Worm (Caenorhabditis elegans): ENCODE measurements around the gene dnc-2.
A peak's percentile ranks its signal among the peaks of the same experiment; 100 is the strongest.

The dnc-2 gene

ce11 chrIII:5953041-5953912 lies 27.7 kb upstream of the dnc-2 start (continued):
- TF ChIP-seq F39B2.1 (GFP tag; IDR thresholded peaks at IDR 0.05): no peak
- peak; percentile 88 for TF ChIP-seq hrde-1 (tag; optimal IDR thresholded peaks at IDR 0.05; ENCODE audit: borderline replicate concordance)
- TF ChIP-seq rec-8 (tag; optimal IDR thresholded peaks at IDR 0.05): peak; percentile 7 to 29
- peak; percentile 33 for TF ChIP-seq lin-54 (GFP tag; optimal IDR thresholded peaks at IDR 0.05)
- no peak for TF ChIP-seq mel-28 (tag; optimal IDR thresholded peaks at IDR 0.05; ENCODE audit: borderline replicate concordance)
- TF ChIP-seq snpc-4 (GFP tag; optimal IDR thresholded peaks at IDR 0.05): peak; percentile 36
- TF ChIP-seq snpc-4 (tag; optimal IDR thresholded peaks at IDR 0.05): no peak
- no peak for TF ChIP-seq sptf-2 (GFP tag; optimal IDR thresholded peaks at IDR 0.05)
- peak; percentile 2 for TF ChIP-seq madf-10 (tag; optimal IDR thresholded peaks at IDR 0.05)
- TF ChIP-seq ceh-79 (tag; optimal IDR thresholded peaks at IDR 0.05): no peak
- TF ChIP-seq K11D2.4 (GFP tag; IDR thresholded peaks at IDR 0.05): 0 out of 2 replicates have a peak, but pooled peaks have one; percentile 22
- peak; percentile 63 for TF ChIP-seq Y53G8AR.9 (GFP tag; conservative IDR thresholded peaks at IDR 0.05)
- TF ChIP-seq lin-26 (GFP tag; IDR thresholded peaks at IDR 0.05): peak; percentile 38; the same call in 1 of the 2 replicates

- TF ChIP-seq zim-3 (tag; optimal IDR thresholded peaks at IDR 0.05) (no peak), ceh-27 (GFP tag; optimal IDR thresholded peaks at IDR 0.05) (peak; percentile 86), zfh-2 (GFP tag; conservative IDR thresholded peaks at IDR 0.05) (0 out of 2 replicates have a peak, but pooled peaks have one; percentile 6), lin-40 (tag; optimal IDR thresholded peaks at IDR 0.05) (peak; percentile 25), ceh-58 (GFP tag; IDR thresholded peaks at IDR 0.05) (0 out of 2 replicates have a peak, but pooled peaks have one; percentile 58), snpc-1.1 (tag; optimal IDR thresholded peaks at IDR 0.05; ENCODE audit: insufficient read depth) (no peak), chd-7 (tag; optimal IDR thresholded peaks at IDR 0.05) (peak; percentile 7)
These were observed 26.2 kb upstream of the dnc-2 start for ce11 chrIII:5951589-5952378.

DNA sequence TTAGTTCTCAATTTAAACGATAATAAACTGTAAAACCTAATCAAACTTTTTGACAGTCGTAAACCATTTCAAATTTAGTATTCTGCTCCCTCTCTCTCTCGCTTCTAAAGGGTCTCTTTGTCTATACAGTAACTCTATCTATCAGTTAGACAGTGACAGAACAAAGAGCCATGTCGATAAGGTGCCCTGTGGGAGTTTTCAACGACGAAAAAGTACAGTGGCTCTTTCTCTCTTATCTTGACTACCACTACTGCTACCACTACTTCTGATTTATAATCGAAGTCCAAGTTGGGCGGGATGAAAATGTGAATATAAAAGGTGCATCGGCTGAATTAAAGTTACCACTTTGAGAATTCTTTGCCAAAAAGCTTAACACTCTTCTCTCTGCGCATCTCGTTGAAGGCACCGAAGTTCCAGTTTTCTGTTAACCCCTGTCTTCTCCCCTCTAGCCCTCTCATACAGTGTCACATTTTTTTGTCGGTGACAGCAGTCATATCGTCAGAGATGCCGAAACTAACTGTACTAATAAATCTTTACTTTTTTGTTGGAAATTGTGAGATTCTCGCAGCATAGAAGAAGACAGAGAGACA lies 25.3 kb upstream of the dnc-2 start:
- TF ChIP-seq attf-6 (GFP tag; IDR thresholded peaks at IDR 0.05): no peak
- 0 out of 2 replicates have a peak, but pooled peaks have one; percentile 23 for TF ChIP-seq Y56A3A.18 (GFP tag; IDR thresholded peaks at IDR 0.05)
- TF ChIP-seq nhr-80 (tag; optimal IDR thresholded peaks at IDR 0.05): peak; percentile 12
- TF ChIP-seq ama-1 (optimal IDR thresholded peaks at IDR 0.05): peak; percentile 16
- TF ChIP-seq ama-1 (GFP tag; optimal IDR thresholded peaks at IDR 0.05): no peak
- TF ChIP-seq let-607 (tag; optimal IDR thresholded peaks at IDR 0.05): no peak
- TF ChIP-seq aptf-3 (GFP tag; IDR thresholded peaks at IDR 0.05): 0 out of 2 replicates have a peak, but pooled peaks have one; percentile 15
- no peak for TF ChIP-seq mcd-1 (GFP tag; IDR thresholded peaks at IDR 0.05)
- TF ChIP-seq zim-3 (tag; optimal IDR thresholded peaks at IDR 0.05): peak; percentile 15

- TF ChIP-seq ets-4 (GFP tag; optimal IDR thresholded peaks at IDR 0.05) (no peak), ztf-3 (GFP tag; optimal IDR thresholded peaks at IDR 0.05) (peak; percentile 17), ekl-4 (GFP tag; IDR thresholded peaks at IDR 0.05) (no peak), F55B11.4 (tag; optimal IDR thresholded peaks at IDR 0.05; ENCODE audit: borderline replicate concordance, insufficient read depth) (no peak), Y53F4B.3 (GFP tag; IDR thresholded peaks at IDR 0.05) (no peak), hsf-1 (GFP tag; IDR thresholded peaks at IDR 0.05) (no peak), snpc-1.1 (tag; optimal IDR thresholded peaks at IDR 0.05; ENCODE audit: insufficient read depth) (no peak), atf-7 (tag; optimal IDR thresholded peaks at IDR 0.05) (no peak), dpl-1 (GFP tag; optimal IDR thresholded peaks at IDR 0.05) (no peak), zim-3 (tag; optimal IDR thresholded peaks at IDR 0.05) (no peak), K12H6.12 (tag; optimal IDR thresholded peaks at IDR 0.05) (peak; percentile 48), Y79H2A.3 (GFP tag; conservative IDR thresholded peaks at IDR 0.05) (no peak), mes-4 (tag; optimal IDR thresholded peaks at IDR 0.05) (no peak), nhr-80 (tag; optimal IDR thresholded peaks at IDR 0.05) (no peak), tlf-1 (GFP tag; optimal IDR thresholded peaks at IDR 0.05) (no peak)
These were observed 24.3 kb upstream of the dnc-2 start for ce11 chrIII:5949817-5950216.

All from whole organism, young adult.